Worm (Caenorhabditis elegans): ENCODE results near the gene C24A3.1.

The C24A3.1 gene

ce11 chrX:8995527-8995946, 3.3 kb upstream of the C24A3.1 start (continued):
- peak; percentile 14; the same call in 1 of the 2 replicates for TF ChIP-seq nhr-19 (GFP tag; conservative IDR thresholded peaks at IDR 0.05)
- no peak for TF ChIP-seq zag-1 (tag; optimal IDR thresholded peaks at IDR 0.05)
- TF ChIP-seq nhr-11 (tag; optimal IDR thresholded peaks at IDR 0.05): no peak

DNA sequence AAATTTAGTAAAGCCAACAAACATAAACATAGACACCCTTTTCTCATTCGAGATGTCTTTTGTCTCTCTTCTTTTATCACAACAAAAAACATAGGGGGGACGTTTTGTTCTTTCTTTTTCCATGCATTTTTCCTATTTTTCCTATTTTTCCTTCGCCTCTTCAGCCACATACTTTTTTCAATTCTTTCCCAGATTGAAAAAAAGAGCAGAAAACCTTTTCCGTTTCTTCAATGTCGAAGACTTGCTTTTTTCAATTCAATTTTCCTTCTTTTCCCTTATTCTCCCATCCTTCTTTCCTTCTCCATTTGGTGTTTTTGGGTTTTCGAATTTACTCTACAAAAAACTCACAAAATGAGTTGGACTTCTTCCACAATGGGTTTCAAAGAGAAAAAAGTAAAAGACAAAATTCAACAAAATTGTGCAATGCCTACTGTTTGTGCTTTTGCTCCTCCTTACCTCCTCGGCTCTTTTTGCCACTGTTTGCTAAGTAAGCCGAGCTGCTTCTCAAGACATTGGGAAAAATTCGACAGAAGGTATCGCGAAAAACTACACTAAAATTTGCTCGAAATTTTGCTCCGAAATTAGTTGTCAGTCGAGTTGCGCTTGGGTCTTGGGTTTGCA, 2.3 kb upstream of the C24A3.1 start:
- TF ChIP-seq rnt-1 (tag; optimal IDR thresholded peaks at IDR 0.05) (no peak), fkh-10 (GFP tag; optimal IDR thresholded peaks at IDR 0.05) (peak; percentile 89), dsc-1 (tag; optimal IDR thresholded peaks at IDR 0.05) (no peak), mdl-1 (tag; optimal IDR thresholded peaks at IDR 0.05) (no peak), ztf-11 (tag; optimal IDR thresholded peaks at IDR 0.05) (no peak), irx-1 (tag; optimal IDR thresholded peaks at IDR 0.05) (no peak), lin-35 (GFP tag; optimal IDR thresholded peaks at IDR 0.05) (no peak), elt-2 (tag; optimal IDR thresholded peaks at IDR 0.05) (no peak), tlp-1 (tag; optimal IDR thresholded peaks at IDR 0.05) (no peak), lin-14 (GFP tag; optimal IDR thresholded peaks at IDR 0.05) (peak; percentile 66)

ce11 chrX:8997450-8998075, 1.3 kb upstream of the C24A3.1 start, which contains the start of gene C24A3.2:
TSS of gene C24A3.2 (plus strand) at chrX:8997500.
- TF ChIP-seq lsy-2 (tag; optimal IDR thresholded peaks at IDR 0.05) (peak in 1 of 2 experiments; percentile 25), ceh-8 (GFP tag; optimal IDR thresholded peaks at IDR 0.05) (peak; percentile 40), irx-1 (tag; optimal IDR thresholded peaks at IDR 0.05) (no peak), lin-35 (GFP tag; optimal IDR thresholded peaks at IDR 0.05) (no peak), efl-3 (GFP tag; optimal IDR thresholded peaks at IDR 0.05) (no peak), dpl-1 (GFP tag; optimal IDR thresholded peaks at IDR 0.05) (no peak), lin-14 (GFP tag; optimal IDR thresholded peaks at IDR 0.05) (peak; percentile 67), ceh-82 (tag; optimal IDR thresholded peaks at IDR 0.05) (no peak), aha-1 (tag; optimal IDR thresholded peaks at IDR 0.05) (no peak), nhr-71 (tag; optimal IDR thresholded peaks at IDR 0.05) (peak; percentile 16)

DNA sequence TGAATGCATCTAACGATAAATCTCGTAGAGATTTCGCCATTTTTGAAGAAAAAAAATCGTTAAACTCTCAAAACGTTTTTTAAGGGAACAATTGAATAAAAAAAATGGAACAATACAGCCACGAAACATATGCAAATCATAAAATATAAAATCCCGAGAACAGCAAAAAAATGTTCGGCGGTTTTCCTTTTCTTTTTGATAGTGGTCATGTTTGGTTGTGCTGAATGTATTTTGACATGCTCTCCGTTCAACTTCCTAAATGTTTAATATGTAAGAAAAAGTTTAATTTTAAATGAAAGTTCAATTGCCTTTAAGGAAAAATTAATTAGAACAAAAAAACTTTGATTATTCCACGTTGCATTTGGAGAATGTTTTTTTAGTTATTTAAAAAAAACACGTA, 11.5 kb downstream of the C24A3.1 start, which contains the start of gene C24A3.9:
Gene C24A3.9 (minus strand): TSS at position 101 of the 400 bp plus-strand sequence.
- TF ChIP-seq dsc-1 (tag; optimal IDR thresholded peaks at IDR 0.05): no peak
- TF ChIP-seq C04F5.9 (tag; optimal IDR thresholded peaks at IDR 0.05): no peak
- no peak for TF ChIP-seq hpl-2 (GFP tag; optimal IDR thresholded peaks at IDR 0.05)
- no peak for TF ChIP-seq nhr-84 (tag; optimal IDR thresholded peaks at IDR 0.05)
- no peak for TF ChIP-seq zip-4 (GFP tag; optimal IDR thresholded peaks at IDR 0.05)

DNA sequence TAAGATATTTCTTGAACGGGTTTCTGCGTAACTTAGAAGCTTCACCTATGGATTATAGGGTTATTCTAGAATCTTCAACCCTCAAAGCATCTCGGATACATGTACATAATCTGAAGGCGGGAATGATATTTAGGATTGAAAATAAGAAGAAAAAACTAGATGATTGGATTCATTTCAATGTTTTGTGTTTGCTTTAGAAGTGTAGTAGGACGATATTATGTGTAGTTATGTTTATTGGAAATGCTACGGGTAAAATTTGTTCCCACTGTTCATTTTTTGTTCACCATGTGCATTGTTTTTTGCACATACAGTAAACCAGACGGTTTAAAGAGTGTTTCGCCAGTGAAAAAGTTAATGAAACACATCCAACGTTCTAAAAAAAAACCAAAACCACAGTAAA, 12.6 kb downstream of the C24A3.1 start:
- TF ChIP-seq pqm-1 (tag; optimal IDR thresholded peaks at IDR 0.05) (no peak), fos-1 (tag; optimal IDR thresholded peaks at IDR 0.05) (no peak), nhr-11 (tag; optimal IDR thresholded peaks at IDR 0.05) (no peak), efl-3 (GFP tag; optimal IDR thresholded peaks at IDR 0.05) (no peak), alr-1 (tag; optimal IDR thresholded peaks at IDR 0.05; ENCODE audit: borderline replicate concordance) (no peak)

ce11 chrX:9014451-9014850, 15.6 kb downstream of the C24A3.1 start:
- TF ChIP-seq pag-3 (tag; optimal IDR thresholded peaks at IDR 0.05; ENCODE audit: borderline replicate concordance, insufficient read depth) (no peak), lin-14 (GFP tag; optimal IDR thresholded peaks at IDR 0.05) (peak; percentile 13), fkh-10 (GFP tag; optimal IDR thresholded peaks at IDR 0.05) (peak; percentile 54)

Measured in whole organism, L1 larva.